Fruit fly (Drosophila melanogaster) whole organism, embryonic: ENCODE data around the gene org-1.
A peak's percentile ranks its signal among the peaks of the same experiment; 100 is the strongest.

ENCODE experiments used
- Atf3 ChIP-seq: fragments of 200-800 bp; sonication (Bioruptor generic); optimal IDR thresholded peaks from 3 replicates; lab custom pipeline; 2016; ENCODE audit warnings: missing biosample characterization, missing genetic modification characterization
- Awh ChIP-seq: fragments of 200-800 bp; sonication (Bioruptor generic); IDR thresholded peaks from 2 replicates; pipeline ENCODE4, ENCODE4 v1.3.6; 2022; ENCODE audit warnings: missing biosample characterization, missing genetic modification characterization
- Bteb2 ChIP-seq: fragments of 200-800 bp; sonication (Bioruptor generic); optimal IDR thresholded peaks from 2 replicates; lab custom pipeline; 2016; ENCODE audit warnings: missing biosample characterization, missing genetic modification characterization
- CG10654 ChIP-seq: fragments of 200-800 bp; sonication (Bioruptor generic); optimal IDR thresholded peaks from 2 replicates; lab custom pipeline; 2016; ENCODE audit warnings: missing biosample characterization, missing genetic modification characterization
- CG10979 ChIP-seq: fragments of 200-800 bp; sonication (Bioruptor generic); optimal IDR thresholded peaks from 2 replicates; lab custom pipeline; 2018; ENCODE audit warnings: missing biosample characterization, mild to moderate bottlenecking, missing genetic modification characterization, moderate library complexity
- CG12071 ChIP-seq: fragments of 200-800 bp; sonication (Bioruptor generic); optimal IDR thresholded peaks from 3 replicates; lab custom pipeline; 2018; ENCODE audit warnings: missing biosample characterization, mild to moderate bottlenecking, missing genetic modification characterization
- CG13296 ChIP-seq: fragments of 200-800 bp; sonication (Bioruptor generic); optimal IDR thresholded peaks from 3 replicates; lab custom pipeline; 2018; ENCODE audit warnings: missing biosample characterization, mild to moderate bottlenecking, missing genetic modification characterization
- CG13624 ChIP-seq: fragments of 200-800 bp; sonication (Bioruptor generic); optimal IDR thresholded peaks from 2 replicates; lab custom pipeline; 2016; ENCODE audit warnings: missing biosample characterization, missing genetic modification characterization
- CG14050 ChIP-seq: fragments of 200-800 bp; sonication (Bioruptor generic); IDR thresholded peaks from 3 replicates; pipeline ENCODE4 v1.3.6; 2022; ENCODE audit warnings: missing biosample characterization, missing genetic modification characterization
- CG14860 ChIP-seq: fragments of 200-800 bp; sonication (Bioruptor generic); IDR thresholded peaks from 3 replicates; pipeline ENCODE4 v1.3.6; 2022; ENCODE audit warnings: missing biosample characterization, missing genetic modification characterization; ENCODE audit not compliant: partially characterized antibody
- CG15073 ChIP-seq: fragments of 200-800 bp; sonication (Bioruptor generic); optimal IDR thresholded peaks from 2 replicates; lab custom pipeline; 2016; ENCODE audit warnings: missing biosample characterization, missing genetic modification characterization
- CG17359 ChIP-seq: fragments of 200-800 bp; sonication (Bioruptor generic); optimal IDR thresholded peaks from 3 replicates; lab custom pipeline; 2018; ENCODE audit warnings: missing biosample characterization, mild to moderate bottlenecking, missing genetic modification characterization, moderate library complexity
- CG17385 ChIP-seq: fragments of 200-800 bp; sonication (Bioruptor generic); optimal IDR thresholded peaks from 3 replicates; lab custom pipeline; 2018; ENCODE audit warnings: missing biosample characterization, mild to moderate bottlenecking, missing genetic modification characterization
- CG2129 ChIP-seq: fragments of 200-800 bp; sonication (Bioruptor generic); IDR thresholded peaks from 2 replicates; pipeline ENCODE4 v1.3.6; 2022; ENCODE audit warnings: missing biosample characterization, missing genetic modification characterization; ENCODE audit not compliant: partially characterized antibody
- CG31224 ChIP-seq: fragments of 200-800 bp; sonication (Bioruptor generic); IDR thresholded peaks from 2 replicates; pipeline ENCODE4 v1.3.6; 2022; ENCODE audit warnings: missing biosample characterization, missing genetic modification characterization
- CG32532 ChIP-seq: fragments of 200-800 bp; sonication (Bioruptor generic); IDR thresholded peaks from 2 replicates; pipeline ENCODE4 v1.3.6; 2022; ENCODE audit warnings: missing biosample characterization, missing genetic modification characterization
- CG33557 ChIP-seq: fragments of 200-800 bp; sonication (Bioruptor generic); optimal IDR thresholded peaks from 2 replicates; lab custom pipeline; 2019; ENCODE audit warnings: missing biosample characterization, mild to moderate bottlenecking, missing genetic modification characterization, moderate library complexity
- CG5953 ChIP-seq: fragments of 200-800 bp; sonication (Bioruptor generic); IDR thresholded peaks from 2 replicates; pipeline ENCODE4 v1.3.6; 2022; ENCODE audit warnings: missing biosample characterization, missing genetic modification characterization
- CG6765 ChIP-seq: fragments of 200-800 bp; sonication (Bioruptor generic); optimal IDR thresholded peaks from 3 replicates; lab custom pipeline; 2017; ENCODE audit warnings: missing biosample characterization, mild to moderate bottlenecking, missing genetic modification characterization
- CG7556 ChIP-seq: fragments of 200-800 bp; sonication (Bioruptor generic); optimal IDR thresholded peaks from 2 replicates; lab custom pipeline; 2017; ENCODE audit warnings: missing biosample characterization, mild to moderate bottlenecking, missing genetic modification characterization
- CkIIα-i1 ChIP-seq: fragments of 200-800 bp; sonication (Bioruptor generic); IDR thresholded peaks from 2 replicates; pipeline ENCODE4 v1.3.6; 2022; ENCODE audit warnings: missing biosample characterization, missing genetic modification characterization
- H15 ChIP-seq: fragments of 200-800 bp; sonication (Bioruptor generic); IDR thresholded peaks from 3 replicates; pipeline ENCODE4 v1.3.6; 2022; ENCODE audit warnings: missing biosample characterization, missing genetic modification characterization
- HmgZ ChIP-seq: fragments of 200-800 bp; sonication (Bioruptor generic); optimal IDR thresholded peaks from 2 replicates; lab custom pipeline; 2018; ENCODE audit warnings: missing biosample characterization, mild to moderate bottlenecking, missing genetic modification characterization
- Hr3 ChIP-seq: fragments of 200-800 bp; sonication (Bioruptor generic); optimal IDR thresholded peaks from 3 replicates; lab custom pipeline; 2016; ENCODE audit warnings: missing biosample characterization, missing genetic modification characterization
- Hr78 ChIP-seq, 2 experiments: fragments of 200-800 bp in 1 of 2; fragments of >200 bp in 1 of 2; sonication (Bioruptor generic) in 1 of 2; optimal IDR thresholded peaks; 2 replicates each; lab custom pipeline; 2017 to 2019; ENCODE audit warnings: missing biosample characterization in 2 of 2, missing genetic modification characterization in 2 of 2, mild to moderate bottlenecking in 1 of 2, moderate library complexity in 1 of 2
- Hsf ChIP-seq: fragments of 200-800 bp; sonication (Bioruptor generic); optimal IDR thresholded peaks from 3 replicates; lab custom pipeline; 2016; ENCODE audit warnings: missing biosample characterization, missing genetic modification characterization
- Oli ChIP-seq: fragments of 200-800 bp; sonication (Bioruptor generic); optimal IDR thresholded peaks from 2 replicates; lab custom pipeline; 2018; ENCODE audit warnings: missing biosample characterization, mild to moderate bottlenecking, missing genetic modification characterization, moderate library complexity
- Pdp1 ChIP-seq, 2 experiments: fragments of 200-800 bp; sonication (Bioruptor generic); optimal IDR thresholded peaks; 3 replicates each; lab custom pipeline; 2016; ENCODE audit warnings: missing biosample characterization in 2 of 2, missing genetic modification characterization in 2 of 2, mild to moderate bottlenecking in 1 of 2, moderate library complexity in 1 of 2
- Six4 ChIP-seq: fragments of 200-800 bp; sonication (Bioruptor generic); optimal IDR thresholded peaks from 2 replicates; lab custom pipeline; 2016; ENCODE audit warnings: missing biosample characterization, missing genetic modification characterization
- Sox100B ChIP-seq: fragments of 200-800 bp; sonication (Bioruptor generic); optimal IDR thresholded peaks from 3 replicates; lab custom pipeline; 2018; ENCODE audit warnings: missing biosample characterization, mild to moderate bottlenecking, missing genetic modification characterization
- Usf ChIP-seq: fragments of 200-800 bp; sonication (Bioruptor generic); optimal IDR thresholded peaks from 2 replicates; lab custom pipeline; 2017; ENCODE audit warnings: missing genotype, missing biosample characterization, missing genetic modification characterization
- Vsx1 ChIP-seq: fragments of 200-800 bp; sonication (Bioruptor generic); optimal IDR thresholded peaks from 2 replicates; lab custom pipeline; 2017; ENCODE audit warnings: missing biosample characterization, mild to moderate bottlenecking, missing genetic modification characterization, missing genetic modification reagents
- bab2 ChIP-seq: fragments of 200-800 bp; sonication (Bioruptor generic); optimal IDR thresholded peaks from 2 replicates; lab custom pipeline; 2016; ENCODE audit warnings: missing biosample characterization, missing genetic modification characterization
- chm ChIP-seq: fragments of 200-800 bp; sonication (Bioruptor generic); IDR thresholded peaks from 2 replicates; pipeline ENCODE4 v1.3.6; 2022; ENCODE audit warnings: missing biosample characterization, missing genetic modification characterization
- corto ChIP-seq: fragments of 200-800 bp; sonication (Bioruptor generic); optimal IDR thresholded peaks from 2 replicates; lab custom pipeline; 2016; ENCODE audit warnings: missing biosample characterization, mild to moderate bottlenecking, missing genetic modification characterization, moderate library complexity
- crc ChIP-seq: fragments of 200-800 bp; sonication (Bioruptor generic); optimal IDR thresholded peaks from 2 replicates; lab custom pipeline; 2016; ENCODE audit warnings: missing biosample characterization, missing genetic modification characterization
- danr ChIP-seq: fragments of 200-800 bp; sonication (Bioruptor generic); IDR thresholded peaks from 2 replicates; pipeline ENCODE4 v1.3.6; 2022; ENCODE audit warnings: missing biosample characterization, missing genetic modification characterization
- dpn ChIP-seq, 2 experiments: fragments of 200-800 bp; sonication (Bioruptor generic); optimal IDR thresholded peaks; 3 replicates each; lab custom pipeline; 2016; ENCODE audit warnings: missing biosample characterization in 2 of 2, missing genetic modification characterization in 2 of 2
- eyg ChIP-seq: fragments of 200-800 bp; sonication (Bioruptor generic); optimal IDR thresholded peaks from 3 replicates; lab custom pipeline; 2016; ENCODE audit warnings: missing biosample characterization, missing genetic modification characterization
- grau ChIP-seq: fragments of 200-800 bp; optimal IDR thresholded peaks from 3 replicates; lab custom pipeline; 2019; ENCODE audit warnings: missing biosample characterization, mild to moderate bottlenecking, missing genetic modification characterization, moderate library complexity
- gsb-n ChIP-seq: fragments of 200-800 bp; sonication (Bioruptor generic); optimal IDR thresholded peaks from 3 replicates; lab custom pipeline; 2018; ENCODE audit warnings: missing biosample characterization, mild to moderate bottlenecking, missing genetic modification characterization
- jumu ChIP-seq: fragments of 200-800 bp; sonication (Bioruptor generic); optimal IDR thresholded peaks from 3 replicates; lab custom pipeline; 2016; ENCODE audit warnings: missing biosample characterization, missing genetic modification characterization
- nmo ChIP-seq: fragments of 200-800 bp; sonication (Bioruptor generic); optimal IDR thresholded peaks from 2 replicates; lab custom pipeline; 2018; ENCODE audit warnings: missing biosample characterization, mild to moderate bottlenecking, missing genetic modification characterization, moderate library complexity
- org-1 ChIP-seq: fragments of 200-800 bp; sonication (Bioruptor generic); optimal IDR thresholded peaks from 2 replicates; lab custom pipeline; 2017; ENCODE audit warnings: missing biosample characterization, missing genetic modification characterization
- otp ChIP-seq: fragments of 200-800 bp; sonication (Bioruptor generic); IDR thresholded peaks from 3 replicates; pipeline ENCODE4, ENCODE4 v1.3.6; 2022; ENCODE audit warnings: missing biosample characterization, missing genetic modification characterization
- sd ChIP-seq: fragments of 200-800 bp; sonication (Bioruptor generic); optimal IDR thresholded peaks from 3 replicates; lab custom pipeline; 2018; ENCODE audit warnings: missing biosample characterization, mild to moderate bottlenecking, missing genetic modification characterization, moderate library complexity
- sna ChIP-seq: fragments of 200-800 bp; sonication (Bioruptor generic); IDR thresholded peaks from 2 replicates; pipeline ENCODE4 v1.3.6; 2022; ENCODE audit warnings: missing biosample characterization, missing genetic modification characterization; ENCODE audit not compliant: partially characterized antibody
- zfh2 ChIP-seq: fragments of 200-800 bp; sonication (Bioruptor generic); optimal IDR thresholded peaks from 2 replicates; lab custom pipeline; 2016; ENCODE audit warnings: missing biosample characterization, missing genetic modification characterization

org-1 gene

dm6 chrX:8398177-8399018 lies 56.5 kb downstream of the org-1 start, which contains the start of gene CG10555 (continued):
- TF ChIP-seq Pdp1 (GFP tag; optimal IDR thresholded peaks at IDR 0.05; lab: Kevin White, UChicago) (peak; percentile 86 to 89), Usf (GFP tag; lab: Kevin White, UChicago) (peak; percentile 63), nmo (GFP tag; lab: Kevin White, UChicago) (peak; percentile 87), CG13624 (GFP tag; lab: Kevin White, UChicago) (peak; percentile 76), CG14050 (GFP tag; lab: Robert Waterston, UW) (peak; percentile 82), gsb-n (tag; lab: Kevin White, UChicago) (peak; percentile 21), corto (GFP tag; lab: Kevin White, UChicago) (peak; percentile 33), CG31224 (GFP tag; lab: Robert Waterston, UW) (peak; percentile 70; the same call in 1 of the 2 replicates), eyg (GFP tag; lab: Kevin White, UChicago) (peak; percentile 83), HmgZ (tag; lab: Kevin White, UChicago) (peak; percentile 80), CkIIα-i1 (no peak), bab2 (GFP tag; lab: Kevin White, UChicago) (peak; percentile 79), chm (GFP tag; lab: Robert Waterston, UW) (peak; percentile 85), CG32532 (GFP tag; lab: Robert Waterston, UW) (peak; percentile 79), otp (peak; percentile 74), jumu (GFP tag; lab: Kevin White, UChicago) (peak; percentile 69), CG13296 (peak; percentile 16), Awh (GFP tag; lab: Robert Waterston, UW) (peak; percentile 63), CG7556 (GFP tag; lab: Kevin White, UChicago) (peak; percentile 80), CG10654 (GFP tag; lab: Kevin White, UChicago) (peak; percentile 79), Vsx1 (GFP tag; lab: Kevin White, UChicago) (no peak), sna (GFP tag; lab: Robert Waterston, UW) (peak; percentile 75), crc (GFP tag; lab: Kevin White, UChicago) (no peak), Atf3 (peak; percentile 77), Sox100B (peak; percentile 68), Hr78 (GFP tag; optimal IDR thresholded peaks at IDR 0.05; lab: Kevin White, UChicago) (no peak), Six4 (GFP tag; lab: Kevin White, UChicago) (peak; percentile 59), CG17385 (GFP tag; lab: Kevin White, UChicago) (peak; percentile 8), org-1 (GFP tag; lab: Kevin White, UChicago) (peak; percentile 24), Hsf (GFP tag; lab: Kevin White, UChicago) (peak; percentile 95), CG2129 (GFP tag; lab: Robert Waterston, UW) (peak; percentile 23; the same call in 1 of the 2 replicates), grau (tag; lab: Kevin White, UChicago) (peak; percentile 81), CG10979 (tag; lab: Kevin White, UChicago) (peak; percentile 93), CG12071 (GFP tag; lab: Kevin White, UChicago) (no peak), CG15073 (GFP tag; lab: Kevin White, UChicago) (peak; percentile 19), CG17359 (tag; lab: Kevin White, UChicago) (peak; percentile 57), Bteb2 (GFP tag; lab: Kevin White, UChicago) (peak; percentile 88), Oli (tag; lab: Kevin White, UChicago) (peak; percentile 62), danr (GFP tag; lab: Robert Waterston, UW) (peak; percentile 76), CG14860 (peak; percentile 81), zfh2 (GFP tag; lab: Kevin White, UChicago) (peak; percentile 92), sd (tag; lab: Kevin White, UChicago) (no peak), dpn (GFP tag; optimal IDR thresholded peaks at IDR 0.05; lab: Kevin White, UChicago) (peak; percentile 46 to 87), CG5953 (GFP tag; lab: Robert Waterston, UW) (peak; percentile 75), CG33557 (peak; percentile 66), H15 (GFP tag; lab: Robert Waterston, UW) (peak; percentile 87), Hr3 (GFP tag; lab: Kevin White, UChicago) (peak; percentile 89), CG6765 (GFP tag; lab: Kevin White, UChicago) (peak; percentile 35)
